Fruit fly (Drosophila melanogaster): Measurements from ENCODE around the gene Uch.

Gene Uch

DNA sequence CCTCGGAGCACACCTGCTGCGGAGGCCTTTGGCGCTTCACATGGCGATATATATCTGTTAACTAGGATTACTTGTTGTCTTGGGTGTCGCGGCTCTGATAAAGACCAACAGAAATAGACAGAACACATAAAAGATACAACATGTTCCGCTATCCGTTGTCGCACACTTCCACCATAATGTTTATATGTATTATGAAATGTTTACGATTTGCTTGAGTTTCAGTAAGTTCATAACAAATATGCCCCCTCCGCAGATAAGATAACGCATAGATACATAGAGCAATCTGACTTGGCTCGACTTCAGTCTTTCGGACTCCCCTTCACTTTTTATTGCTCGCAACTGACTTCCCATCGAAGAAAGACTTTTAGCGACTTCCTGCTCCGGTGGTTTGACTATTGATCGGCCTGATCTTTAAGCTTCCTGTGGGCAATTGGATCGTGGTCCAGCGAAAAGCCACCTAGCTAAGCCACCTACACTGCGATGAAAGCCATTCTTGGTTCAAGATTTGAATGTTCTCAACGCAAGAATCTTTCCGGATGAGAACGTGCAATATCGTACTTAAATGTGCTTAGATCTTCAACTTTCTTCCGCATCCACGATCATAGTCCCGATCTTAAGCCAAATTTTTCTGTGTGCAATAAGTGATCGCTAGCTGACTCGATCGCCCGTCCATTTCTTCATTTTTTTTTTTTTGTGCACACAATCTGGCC lies 45.7 kb downstream of the Uch start (continued):
- TF ChIP-seq CG2116 (GFP tag; optimal IDR thresholded peaks at IDR 0.05), result no peak
- no peak for TF ChIP-seq CG14965 (GFP tag; optimal IDR thresholded peaks at IDR 0.05; ENCODE audit: borderline replicate concordance)
- no peak for TF ChIP-seq eyg (GFP tag; optimal IDR thresholded peaks at IDR 0.05)
- TF ChIP-seq Elba2 (GFP tag; optimal IDR thresholded peaks at IDR 0.05), result no peak
- TF ChIP-seq CG30403 (GFP tag; optimal IDR thresholded peaks at IDR 0.05), result no peak
- TF ChIP-seq psq (GFP tag; optimal IDR thresholded peaks at IDR 0.05), result no peak
- TF ChIP-seq bcd (GFP tag; optimal IDR thresholded peaks at IDR 0.05), result no peak
- no peak for TF ChIP-seq CG8359 (GFP tag; optimal IDR thresholded peaks at IDR 0.05; ENCODE audit: borderline replicate concordance)
- no peak for TF ChIP-seq dimm (GFP tag; IDR thresholded peaks at IDR 0.05)
- no peak for TF ChIP-seq pum (GFP tag; optimal IDR thresholded peaks at IDR 0.05)
- no peak for TF ChIP-seq CG10959 (GFP tag; IDR thresholded peaks at IDR 0.05)
- TF ChIP-seq kni (GFP tag; optimal IDR thresholded peaks at IDR 0.05), result no peak
- no peak for TF ChIP-seq pfk (GFP tag; optimal IDR thresholded peaks at IDR 0.05)
- TF ChIP-seq CG18764 (GFP tag; optimal IDR thresholded peaks at IDR 0.05), result no peak
- no peak; the same call in 1 of the 2 replicates for TF ChIP-seq stc (GFP tag; IDR thresholded peaks at IDR 0.05)
- no peak for TF ChIP-seq eve (GFP tag; optimal IDR thresholded peaks at IDR 0.05)
- no peak for TF ChIP-seq ind (GFP tag; optimal IDR thresholded peaks at IDR 0.05)
- peak; percentile 13 for TF ChIP-seq Nf-YB (GFP tag; optimal IDR thresholded peaks at IDR 0.05)
- TF ChIP-seq ac (GFP tag; optimal IDR thresholded peaks at IDR 0.05), result peak; percentile 4
- TF ChIP-seq h (optimal IDR thresholded peaks at IDR 0.05), result no peak
- no peak for TF ChIP-seq CG12104 (GFP tag; optimal IDR thresholded peaks at IDR 0.05)
- no peak for TF ChIP-seq Mad (GFP tag; optimal IDR thresholded peaks at IDR 0.05)
- no peak for TF ChIP-seq CG8765 (GFP tag; IDR thresholded peaks at IDR 0.05)
- no peak for TF ChIP-seq CG30431 (GFP tag; optimal IDR thresholded peaks at IDR 0.05)
- TF ChIP-seq Side (GFP tag; optimal IDR thresholded peaks at IDR 0.05), result no peak
- no peak for TF ChIP-seq vvl (GFP tag; IDR thresholded peaks at IDR 0.05)
- no peak for TF ChIP-seq cad (GFP tag; optimal IDR thresholded peaks at IDR 0.05)
- TF ChIP-seq Oli (tag; optimal IDR thresholded peaks at IDR 0.05), result no peak
- no peak for TF ChIP-seq zen (tag; optimal IDR thresholded peaks at IDR 0.05)
- TF ChIP-seq HmgD (GFP tag; optimal IDR thresholded peaks at IDR 0.05), result no peak
- no peak for TF ChIP-seq CG4424 (GFP tag; optimal IDR thresholded peaks at IDR 0.05)
- no peak for TF ChIP-seq CG11085 (GFP tag; IDR thresholded peaks at IDR 0.05)
- TF ChIP-seq NFAT (GFP tag; IDR thresholded peaks at IDR 0.05), result no peak
- peak; percentile 22 for TF ChIP-seq org-1 (GFP tag; optimal IDR thresholded peaks at IDR 0.05)
- no peak for TF ChIP-seq ap (GFP tag; IDR thresholded peaks at IDR 0.05)
- TF ChIP-seq CG11093 (GFP tag; IDR thresholded peaks at IDR 0.05), result no peak
- no peak for TF ChIP-seq seq (GFP tag; IDR thresholded peaks at IDR 0.05)
- TF ChIP-seq CG7372 (GFP tag; IDR thresholded peaks at IDR 0.05), result no peak
- TF ChIP-seq Bteb2 (GFP tag; optimal IDR thresholded peaks at IDR 0.05), result no peak
- TF ChIP-seq kay (GFP tag; optimal IDR thresholded peaks at IDR 0.05), result no peak
- TF ChIP-seq CrebB (tag; optimal IDR thresholded peaks at IDR 0.05), result peak; percentile 62
- TF ChIP-seq CG6765 (GFP tag; optimal IDR thresholded peaks at IDR 0.05), result peak; percentile 29
- 0 out of 2 replicates have a peak, but pooled peaks have one; percentile 6 for TF ChIP-seq Lim3 (GFP tag; IDR thresholded peaks at IDR 0.05)
- TF ChIP-seq aop (GFP tag; IDR thresholded peaks at IDR 0.05), result 0 out of 2 replicates have a peak, but pooled peaks have one; percentile 23
- TF ChIP-seq CG6683 (GFP tag; optimal IDR thresholded peaks at IDR 0.05), result no peak
- peak; percentile 48 for TF ChIP-seq kah (GFP tag; optimal IDR thresholded peaks at IDR 0.05)
- TF ChIP-seq emc (GFP tag; optimal IDR thresholded peaks at IDR 0.05), result no peak
- TF ChIP-seq NC2α (GFP tag; optimal IDR thresholded peaks at IDR 0.05), result no peak
- no peak for TF ChIP-seq CG33213 (GFP tag; optimal IDR thresholded peaks at IDR 0.05)
- peak in 1 of 2 experiments; percentile 65 for TF ChIP-seq Pdp1 (GFP tag; optimal IDR thresholded peaks at IDR 0.05)
- no peak for TF ChIP-seq HLH54F (GFP tag; optimal IDR thresholded peaks at IDR 0.05)
- TF ChIP-seq CG12391 (tag; optimal IDR thresholded peaks at IDR 0.05), result no peak
